Worm (Caenorhabditis elegans): ENCODE data around the gene W04E12.9.
"Not testable (repeated sequence)": the region's sequence is repeated elsewhere in the genome, so short reads cannot be mapped to it uniquely, and the experiment has no call there.

W04E12.9 gene

DNA sequence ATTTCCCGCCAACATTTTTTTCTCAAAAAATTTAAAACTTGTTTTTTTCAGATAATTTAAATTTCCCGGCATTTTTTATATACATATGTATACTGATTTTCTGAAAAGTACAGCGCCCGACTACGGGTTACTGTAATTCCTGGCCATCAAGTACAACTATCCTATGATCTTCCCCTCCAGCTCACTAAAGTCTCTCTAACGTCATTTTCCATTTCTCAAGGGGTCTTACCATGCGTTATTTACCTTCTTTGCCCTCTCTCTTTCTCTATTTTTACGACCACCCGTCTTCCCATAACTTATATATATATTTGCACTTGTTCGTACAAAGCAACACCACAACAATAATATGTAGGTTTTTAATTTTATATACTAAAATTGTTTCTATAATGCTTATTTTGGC lies at the start of gene W04E12.9:
Gene W04E12.9 (plus strand): TSS at position 301 of the 400 bp plus-strand sequence.
- TF ChIP-seq aptf-3 (GFP tag; IDR thresholded peaks at IDR 0.05) (no peak), F49E8.2 (tag; optimal IDR thresholded peaks at IDR 0.05; ENCODE audit: insufficient read depth) (no peak), attf-5 (GFP tag; optimal IDR thresholded peaks at IDR 0.05) (no peak), sea-2 (GFP tag; IDR thresholded peaks at IDR 0.05) (no peak), tlf-1 (GFP tag; optimal IDR thresholded peaks at IDR 0.05) (no peak), bed-1 (GFP tag; IDR thresholded peaks at IDR 0.05) (no peak), ceh-40 (GFP tag; IDR thresholded peaks at IDR 0.05) (no peak), mcd-1 (GFP tag; IDR thresholded peaks at IDR 0.05) (no peak), ceh-91 (GFP tag; IDR thresholded peaks at IDR 0.05) (no peak), mel-28 (tag; optimal IDR thresholded peaks at IDR 0.05; ENCODE audit: borderline replicate concordance) (no peak)

- TF ChIP-seq madf-8 (GFP tag; conservative IDR thresholded peaks at IDR 0.05) (no peak), lir-1 (GFP tag; conservative IDR thresholded peaks at IDR 0.05) (no peak), nfya-2 (GFP tag; IDR thresholded peaks at IDR 0.05) (no peak), Y56A3A.18 (GFP tag; IDR thresholded peaks at IDR 0.05) (no peak), gei-17 (GFP tag; optimal IDR thresholded peaks at IDR 0.05) (no peak), lin-54 (GFP tag; optimal IDR thresholded peaks at IDR 0.05) (no peak), ceh-40 (GFP tag; IDR thresholded peaks at IDR 0.05) (no peak), F57C9.4 (tag; optimal IDR thresholded peaks at IDR 0.05) (no peak), nhr-179 (tag; optimal IDR thresholded peaks at IDR 0.05) (no peak), hsf-1 (GFP tag; IDR thresholded peaks at IDR 0.05) (no peak), nfyb-1 (GFP tag; IDR thresholded peaks at IDR 0.05) (no peak), F33H1.4 (GFP tag; IDR thresholded peaks at IDR 0.05) (no peak), ztf-18 (tag; optimal IDR thresholded peaks at IDR 0.05) (no peak), madf-6 (GFP tag; IDR thresholded peaks at IDR 0.05) (no peak), B0261.1 (tag; optimal IDR thresholded peaks at IDR 0.05) (no peak), rpc-1 (optimal IDR thresholded peaks at IDR 0.05) (no peak), rpc-1 (tag; optimal IDR thresholded peaks at IDR 0.05) (no peak), atf-7 (tag; optimal IDR thresholded peaks at IDR 0.05) (no peak), madf-3 (GFP tag; IDR thresholded peaks at IDR 0.05) (no peak)
These were observed 47.5 kb upstream of the W04E12.9 start, which contains the start of gene srv-3 for ce11 chrV:19708849-19709248. TSS of gene srv-3 (minus strand) at chrV:19708949.

- not testable (repeated sequence) for TF ChIP-seq mxl-1 (tag; optimal IDR thresholded peaks at IDR 0.05); bed-1 (GFP tag; IDR thresholded peaks at IDR 0.05); hrde-1 (tag; optimal IDR thresholded peaks at IDR 0.05; ENCODE audit: borderline replicate concordance)
These were observed 45.8 kb upstream of the W04E12.9 start, which contains the start of gene Y43F8C.15 for ce11 chrV:19710514-19710913. TSS of gene Y43F8C.15 (minus strand) at chrV:19710614.

- not testable (repeated sequence) for TF ChIP-seq bed-1 (GFP tag; IDR thresholded peaks at IDR 0.05); egl-44 (GFP tag; IDR thresholded peaks at IDR 0.05); F57C9.4 (tag; optimal IDR thresholded peaks at IDR 0.05)
These were observed 44.7 kb upstream of the W04E12.9 start, which contains the start of gene Y43F8C.23 for ce11 chrV:19711646-19712045. TSS of gene Y43F8C.23 (minus strand) at chrV:19711746.

- no peak for TF ChIP-seq ceh-91 (GFP tag; IDR thresholded peaks at IDR 0.05)
- no peak for TF ChIP-seq lin-26 (GFP tag; IDR thresholded peaks at IDR 0.05)
- no peak for TF ChIP-seq egrh-3 (GFP tag; IDR thresholded peaks at IDR 0.05)
- no peak for TF ChIP-seq nfya-1 (tag; optimal IDR thresholded peaks at IDR 0.05; ENCODE audit: borderline replicate concordance, insufficient read depth)
- TF ChIP-seq D2030.7 (GFP tag; IDR thresholded peaks at IDR 0.05): no peak
- no peak for TF ChIP-seq pbrm-1 (GFP tag; IDR thresholded peaks at IDR 0.05)
- no peak for TF ChIP-seq egl-44 (GFP tag; IDR thresholded peaks at IDR 0.05)
- TF ChIP-seq nhr-120 (GFP tag; IDR thresholded peaks at IDR 0.05): no peak
- TF ChIP-seq madf-6 (GFP tag; IDR thresholded peaks at IDR 0.05): no peak
- no peak for TF ChIP-seq F23B12.7 (tag; optimal IDR thresholded peaks at IDR 0.05; ENCODE audit: insufficient read depth)
- no peak for TF ChIP-seq F55B11.4 (tag; optimal IDR thresholded peaks at IDR 0.05; ENCODE audit: borderline replicate concordance, insufficient read depth)
- no peak for TF ChIP-seq B0019.2 (GFP tag; conservative IDR thresholded peaks at IDR 0.05)
- TF ChIP-seq ztf-28 (GFP tag; IDR thresholded peaks at IDR 0.05): no peak
- TF ChIP-seq T07F8.4 (tag; optimal IDR thresholded peaks at IDR 0.05): no peak
- no peak for TF ChIP-seq hmg-20 (GFP tag; IDR thresholded peaks at IDR 0.05)
- no peak for TF ChIP-seq ceh-79 (tag; optimal IDR thresholded peaks at IDR 0.05)
These were observed 40.9 kb upstream of the W04E12.9 start, which contains the start of gene Y43F8C.16 for ce11 chrV:19715419-19715818. TSS of gene Y43F8C.16 (minus strand) at chrV:19715519.

All from whole organism, young adult.